Worm (Caenorhabditis elegans): ENCODE data around the gene F32E10.8.

F32E10.8 gene

ce11 chrIV:7567557-7568010 is at the start of gene F32E10.8:
Gene F32E10.8 (plus strand): TSS chrIV:7567607.
- no peak for TF ChIP-seq dmd-6 (GFP tag; IDR thresholded peaks at IDR 0.05)
- peak in 1 of 2 experiments; percentile 97 for TF ChIP-seq unc-62 (GFP tag; optimal IDR thresholded peaks at IDR 0.05 in 1 of 2)
- TF ChIP-seq unc-62 (tag; optimal IDR thresholded peaks at IDR 0.05), result no peak

- no peak for TF ChIP-seq T26A8.4 (GFP tag; IDR thresholded peaks at IDR 0.05)
- no peak for TF ChIP-seq daf-16 (GFP tag; optimal IDR thresholded peaks at IDR 0.05)
- TF ChIP-seq daf-16 (tag; optimal IDR thresholded peaks at IDR 0.05), result peak; percentile 93
- TF ChIP-seq nhr-28 (tag; optimal IDR thresholded peaks at IDR 0.05), result peak; percentile 10
- TF ChIP-seq mxl-3 (GFP tag; optimal IDR thresholded peaks at IDR 0.05), result no peak
- TF ChIP-seq hlh-30 (tag; optimal IDR thresholded peaks at IDR 0.05; ENCODE audit: insufficient read depth), result no peak
- peak; percentile 44 for TF ChIP-seq pqm-1 (tag; optimal IDR thresholded peaks at IDR 0.05)
- TF ChIP-seq dve-1 (tag; optimal IDR thresholded peaks at IDR 0.05; ENCODE audit: insufficient read depth), result peak; percentile 71
- TF ChIP-seq aha-1 (tag), result no peak
- TF ChIP-seq lim-7 (GFP tag; IDR thresholded peaks at IDR 0.05), result no peak
- TF ChIP-seq D1046.2 (GFP tag; IDR thresholded peaks at IDR 0.05), result no peak
- no peak for TF ChIP-seq hlh-11 (tag; optimal IDR thresholded peaks at IDR 0.05)
These were observed 47.1 kb upstream of the F32E10.8 start for ce11 chrIV:7520258-7520657.

ce11 chrIV:7520841-7521240 is 46.6 kb upstream of the F32E10.8 start:
- TF ChIP-seq snpc-4 (tag; optimal IDR thresholded peaks at IDR 0.05) (no peak), ceh-32 (tag; optimal IDR thresholded peaks at IDR 0.05; ENCODE audit: poor library complexity) (no peak), lsy-2 (tag; optimal IDR thresholded peaks at IDR 0.05) (no peak), sdz-12 (GFP tag; optimal IDR thresholded peaks at IDR 0.05) (no peak), attf-4 (tag; optimal IDR thresholded peaks at IDR 0.05) (no peak), zag-1 (tag; optimal IDR thresholded peaks at IDR 0.05) (no peak), mdl-1 (tag; optimal IDR thresholded peaks at IDR 0.05) (no peak), spr-3 (GFP tag; optimal IDR thresholded peaks at IDR 0.05) (no peak), daf-19 (GFP tag; conservative IDR thresholded peaks at IDR 0.05) (no peak), lin-13 (GFP tag; optimal IDR thresholded peaks at IDR 0.05) (no peak), dmd-6 (GFP tag; IDR thresholded peaks at IDR 0.05) (peak; percentile 36; the same call in 1 of the 2 replicates), nhr-41 (GFP tag; IDR thresholded peaks at IDR 0.05) (no peak), aha-1 (tag) (peak; percentile 17), F49E8.2 (tag; optimal IDR thresholded peaks at IDR 0.05; ENCODE audit: borderline replicate concordance) (no peak), mxl-3 (GFP tag; optimal IDR thresholded peaks at IDR 0.05) (no peak), madf-9 (GFP tag; conservative IDR thresholded peaks at IDR 0.05) (no peak), ctbp-1 (GFP tag; IDR thresholded peaks at IDR 0.05) (no peak), T26A8.4 (GFP tag; IDR thresholded peaks at IDR 0.05) (no peak), dve-1 (tag; optimal IDR thresholded peaks at IDR 0.05; ENCODE audit: insufficient read depth) (peak; percentile 20), snpc-1.2 (GFP tag; IDR thresholded peaks at IDR 0.05) (no peak), zip-11 (GFP tag; IDR thresholded peaks at IDR 0.05) (no peak), ztf-11 (tag; optimal IDR thresholded peaks at IDR 0.05) (no peak), Y75B8A.6 (GFP tag; IDR thresholded peaks at IDR 0.05) (no peak), jun-1 (tag; optimal IDR thresholded peaks at IDR 0.05) (no peak), ceh-62 (tag; optimal IDR thresholded peaks at IDR 0.05) (no peak), hlh-11 (tag; optimal IDR thresholded peaks at IDR 0.05) (peak; percentile 49), lin-1 (GFP tag; IDR thresholded peaks at IDR 0.05) (no peak), spr-1 (tag; optimal IDR thresholded peaks at IDR 0.05) (no peak), nhr-237 (tag; optimal IDR thresholded peaks at IDR 0.05) (no peak), daf-16 (GFP tag; optimal IDR thresholded peaks at IDR 0.05) (no peak), daf-16 (tag; optimal IDR thresholded peaks at IDR 0.05) (peak; percentile 40), gei-8 (GFP tag; optimal IDR thresholded peaks at IDR 0.05) (no peak), ces-1 (GFP tag; optimal IDR thresholded peaks at IDR 0.05) (no peak), cey-2 (tag; optimal IDR thresholded peaks at IDR 0.05; ENCODE audit: borderline replicate concordance, insufficient read depth) (no peak), duxl-1 (tag; optimal IDR thresholded peaks at IDR 0.05; ENCODE audit: poor library complexity) (no peak), ZK546.5 (tag; optimal IDR thresholded peaks at IDR 0.05) (no peak), hlh-30 (tag; optimal IDR thresholded peaks at IDR 0.05; ENCODE audit: insufficient read depth) (peak; percentile 34), skn-1 (tag; optimal IDR thresholded peaks at IDR 0.05) (no peak), pqm-1 (tag; optimal IDR thresholded peaks at IDR 0.05) (peak; percentile 7), F37D6.2 (tag; optimal IDR thresholded peaks at IDR 0.05) (no peak), ceh-20 (GFP tag; IDR thresholded peaks at IDR 0.05) (no peak), vab-7 (GFP tag; IDR thresholded peaks at IDR 0.05) (no peak)
